Fruit fly (Drosophila melanogaster): ENCODE measurements around the gene Cox10.

The Cox10 gene

dm6 chr2L:10334854-10335277 lies 3.6 kb downstream of the Cox10 start:
- TF ChIP-seq Eip93F (GFP tag; optimal IDR thresholded peaks at IDR 0.05) = peak; percentile 23
- no peak for TF ChIP-seq Gug (GFP tag; IDR thresholded peaks at IDR 0.05)
- TF ChIP-seq Eip78C (GFP tag) = peak; percentile 85
- TF ChIP-seq lz (GFP tag; optimal IDR thresholded peaks at IDR 0.05) = no peak
- peak; percentile 66 for TF ChIP-seq Sox14 (GFP tag; optimal IDR thresholded peaks at IDR 0.05)
- no peak for TF ChIP-seq CG6808 (GFP tag; optimal IDR thresholded peaks at IDR 0.05)
- peak in 1 of 2 experiments; percentile 81 for TF ChIP-seq ss (GFP tag; optimal IDR thresholded peaks at IDR 0.05)
- TF ChIP-seq achi (GFP tag; optimal IDR thresholded peaks at IDR 0.05) = peak; percentile 32
- TF ChIP-seq CG6276 (GFP tag; optimal IDR thresholded peaks at IDR 0.05) = no peak
- no peak for TF ChIP-seq CG7368 (GFP tag; optimal IDR thresholded peaks at IDR 0.05)
- no peak for TF ChIP-seq OdsH (GFP tag; optimal IDR thresholded peaks at IDR 0.05)
- no peak for TF ChIP-seq net (GFP tag; optimal IDR thresholded peaks at IDR 0.05)
- no peak for TF ChIP-seq dac (GFP tag; optimal IDR thresholded peaks at IDR 0.05)
- no peak for TF ChIP-seq CG10631 (GFP tag; optimal IDR thresholded peaks at IDR 0.05)
- no peak for TF ChIP-seq CG3919 (GFP tag; optimal IDR thresholded peaks at IDR 0.05)
- no peak for TF ChIP-seq eg (GFP tag; IDR thresholded peaks at IDR 0.05)
- no peak for TF ChIP-seq cyc (GFP tag; optimal IDR thresholded peaks at IDR 0.05)
- TF ChIP-seq CG16779 (tag; optimal IDR thresholded peaks at IDR 0.05) = no peak
- peak; percentile 61 for TF ChIP-seq CG6854 (GFP tag; optimal IDR thresholded peaks at IDR 0.05)
- no peak for TF ChIP-seq CG11762 (GFP tag; optimal IDR thresholded peaks at IDR 0.05; ENCODE audit: insufficient read depth)
- TF ChIP-seq Ets96B (tag; optimal IDR thresholded peaks at IDR 0.05) = peak; percentile 9
- peak; percentile 33 for TF ChIP-seq CG10669 (GFP tag; optimal IDR thresholded peaks at IDR 0.05)
- no peak for TF ChIP-seq CG11294 (GFP tag; IDR thresholded peaks at IDR 0.05)
- TF ChIP-seq svp (GFP tag) = peak; percentile 73
- no peak for TF ChIP-seq CG8632 (GFP tag; optimal IDR thresholded peaks at IDR 0.05)
- peak; percentile 98 for TF ChIP-seq vri (GFP tag; optimal IDR thresholded peaks at IDR 0.05)
- TF ChIP-seq CG32006 (GFP tag; optimal IDR thresholded peaks at IDR 0.05) = no peak
- peak; percentile 18 for TF ChIP-seq dsx (GFP tag; optimal IDR thresholded peaks at IDR 0.05; ENCODE audit: poor library complexity, severe bottlenecking)
- no peak for TF ChIP-seq CG11902 (GFP tag; optimal IDR thresholded peaks at IDR 0.05)
- no peak for TF ChIP-seq CG9139 (GFP tag; optimal IDR thresholded peaks at IDR 0.05)
- TF ChIP-seq CG8119 (GFP tag; IDR thresholded peaks at IDR 0.05) = peak; percentile 58; the same call in 2 of the 3 replicates
- TF ChIP-seq pdm3 (GFP tag; optimal IDR thresholded peaks at IDR 0.05) = peak; percentile 14
- TF ChIP-seq acj6 (GFP tag; optimal IDR thresholded peaks at IDR 0.05) = peak; percentile 27
- peak; percentile 24 for TF ChIP-seq Hr4 (GFP tag; optimal IDR thresholded peaks at IDR 0.05)
- TF ChIP-seq CG31627 (GFP tag; optimal IDR thresholded peaks at IDR 0.05) = no peak
- TF ChIP-seq fd85E (GFP tag; optimal IDR thresholded peaks at IDR 0.05) = no peak
- peak; percentile 46 for TF ChIP-seq Eip75B (GFP tag; optimal IDR thresholded peaks at IDR 0.05)
- TF ChIP-seq Lpt (GFP tag; optimal IDR thresholded peaks at IDR 0.05) = peak; percentile 2
- no peak for TF ChIP-seq Sox102F (GFP tag; optimal IDR thresholded peaks at IDR 0.05)
- TF ChIP-seq CG1621 (tag; optimal IDR thresholded peaks at IDR 0.05) = peak; percentile 34
- no peak for TF ChIP-seq CG34406 (GFP tag; optimal IDR thresholded peaks at IDR 0.05)
- no peak for TF ChIP-seq Sox15 (GFP tag; optimal IDR thresholded peaks at IDR 0.05)
- TF ChIP-seq Hr39 (GFP tag; optimal IDR thresholded peaks at IDR 0.05) = no peak
- peak; percentile 17 for TF ChIP-seq topi (GFP tag; optimal IDR thresholded peaks at IDR 0.05)
- peak; percentile 67 for TF ChIP-seq esn (GFP tag; optimal IDR thresholded peaks at IDR 0.05)
- TF ChIP-seq Blimp-1 (GFP tag; optimal IDR thresholded peaks at IDR 0.05) = no peak
- TF ChIP-seq CG6163 (GFP tag; IDR thresholded peaks at IDR 0.05) = no peak
- no peak for TF ChIP-seq Smox (GFP tag; optimal IDR thresholded peaks at IDR 0.05)
- TF ChIP-seq Ets21C (GFP tag; optimal IDR thresholded peaks at IDR 0.05) = no peak
- TF ChIP-seq CG15336 (GFP tag; IDR thresholded peaks at IDR 0.05) = peak; percentile 66
- no peak for TF ChIP-seq CG6792 (GFP tag; optimal IDR thresholded peaks at IDR 0.05)
- TF ChIP-seq fd59A (GFP tag; optimal IDR thresholded peaks at IDR 0.05) = no peak
- no peak for TF ChIP-seq spab (GFP tag; optimal IDR thresholded peaks at IDR 0.05)

Data from whole organism, prepupa.